Worm (Caenorhabditis elegans): ENCODE data around the gene F35H10.3.

F35H10.3 gene

ce11 chrIV:8355592-8355991, 29.8 kb downstream of the F35H10.3 start, which contains the start of the genes F17E9.2 and col-116:
Gene F17E9.2, plus strand, starts transcription at chrIV:8355892.
Gene col-116, plus strand, starts transcription at chrIV:8355906.
- TF ChIP-seq unc-62 (GFP tag; optimal IDR thresholded peaks at IDR 0.05), result no peak

DNA sequence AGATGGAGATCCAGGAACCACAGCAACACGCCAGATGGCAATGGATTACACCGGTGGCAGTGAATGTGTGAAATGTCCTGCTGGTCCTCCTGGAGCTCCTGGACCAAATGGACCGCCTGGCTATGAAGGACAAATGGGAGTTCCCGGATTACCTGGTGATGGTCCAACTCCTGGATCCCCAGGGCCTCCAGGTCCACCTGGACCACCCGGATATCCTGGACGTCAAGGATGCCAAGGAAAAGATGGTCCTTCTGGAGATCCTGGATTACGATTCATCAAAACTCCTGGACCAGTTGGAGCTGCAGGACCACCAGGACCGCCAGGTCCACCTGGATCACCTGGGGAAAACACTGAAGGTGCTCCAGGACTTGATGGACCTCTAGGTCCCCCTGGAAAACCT, 31.5 kb downstream of the F35H10.3 start:
- no peak for TF ChIP-seq unc-62 (GFP tag; optimal IDR thresholded peaks at IDR 0.05)

- no peak for TF ChIP-seq unc-62 (GFP tag; optimal IDR thresholded peaks at IDR 0.05)
These were observed 32.7 kb downstream of the F35H10.3 start, which contains the start of gene D2096.13 for ce11 chrIV:8358492-8358891. Gene D2096.13, minus strand, starts transcription at chrIV:8358592.

DNA sequence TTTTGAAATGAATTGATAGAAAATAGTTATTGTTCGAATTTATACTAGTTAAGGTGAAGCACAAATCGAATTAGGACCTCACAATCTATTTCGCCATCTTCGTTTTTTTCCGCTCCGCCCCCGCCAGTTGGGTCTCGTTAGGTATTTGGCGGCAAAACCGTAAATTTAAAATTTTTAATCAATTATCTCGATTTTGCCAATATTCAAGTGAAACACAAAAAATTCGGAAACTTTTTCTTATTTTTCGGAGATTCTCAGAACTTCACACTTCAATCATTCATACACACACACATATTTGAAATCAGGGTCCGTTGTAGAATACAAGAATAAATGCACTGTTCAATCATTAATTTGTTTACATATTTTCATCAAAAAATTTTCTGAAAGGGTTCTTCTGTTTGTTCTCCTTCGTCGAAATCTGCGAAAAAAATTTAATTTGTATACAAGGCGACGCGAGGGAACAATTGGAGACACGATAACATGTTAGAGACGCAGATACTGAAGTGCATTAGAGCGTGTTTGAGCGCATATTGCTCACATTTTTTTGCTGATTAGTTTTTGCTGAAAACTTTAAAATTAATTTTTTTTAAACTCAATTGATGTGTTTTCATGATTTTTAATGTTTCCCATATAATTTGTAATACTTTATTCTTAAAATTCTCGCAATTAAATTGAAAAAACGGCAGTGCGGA, 34.1 kb downstream of the F35H10.3 start, which contains the start of gene D2096.5:
Gene D2096.5, minus strand, starts transcription at position 51 of the 692 bp plus-strand sequence.
- TF ChIP-seq unc-62 (GFP tag; optimal IDR thresholded peaks at IDR 0.05), result no peak

ce11 chrIV:8360817-8361216, 35.0 kb downstream of the F35H10.3 start, which contains the start of gene sqv-1:
Gene sqv-1, plus strand, starts transcription at chrIV:8361117.
- TF ChIP-seq unc-62 (GFP tag; optimal IDR thresholded peaks at IDR 0.05), result no peak

- TF ChIP-seq unc-62 (GFP tag; optimal IDR thresholded peaks at IDR 0.05), result no peak
These were observed 37.4 kb downstream of the F35H10.3 start, which contains the start of gene D2096.12 for ce11 chrIV:8363163-8363562. Gene D2096.12, plus strand, starts transcription at chrIV:8363463.

ce11 chrIV:8366295-8366694, 40.5 kb downstream of the F35H10.3 start, which contains the start of gene aagr-1:
Gene aagr-1, plus strand, starts transcription at chrIV:8366521.
- TF ChIP-seq unc-62 (GFP tag; optimal IDR thresholded peaks at IDR 0.05), result no peak

DNA sequence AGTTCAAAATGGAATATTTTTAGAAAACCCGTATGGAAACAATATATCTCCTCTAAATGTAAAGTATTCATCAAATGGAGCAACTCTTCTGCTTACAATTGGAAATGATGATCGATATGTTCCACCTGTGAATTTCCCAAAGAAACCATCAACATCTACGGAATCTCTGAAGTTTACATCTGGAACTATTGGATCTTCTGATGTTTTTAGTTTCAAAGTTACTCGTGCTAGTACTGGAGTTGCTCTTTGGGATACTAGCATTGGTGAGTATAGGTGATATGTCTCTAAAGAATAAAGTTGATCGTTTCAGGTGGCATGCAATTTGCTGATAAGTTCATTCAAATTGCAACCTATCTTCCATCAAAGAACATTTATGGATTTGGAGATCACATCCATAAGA, 42.1 kb downstream of the F35H10.3 start:
- no peak for TF ChIP-seq unc-62 (GFP tag; optimal IDR thresholded peaks at IDR 0.05)

DNA sequence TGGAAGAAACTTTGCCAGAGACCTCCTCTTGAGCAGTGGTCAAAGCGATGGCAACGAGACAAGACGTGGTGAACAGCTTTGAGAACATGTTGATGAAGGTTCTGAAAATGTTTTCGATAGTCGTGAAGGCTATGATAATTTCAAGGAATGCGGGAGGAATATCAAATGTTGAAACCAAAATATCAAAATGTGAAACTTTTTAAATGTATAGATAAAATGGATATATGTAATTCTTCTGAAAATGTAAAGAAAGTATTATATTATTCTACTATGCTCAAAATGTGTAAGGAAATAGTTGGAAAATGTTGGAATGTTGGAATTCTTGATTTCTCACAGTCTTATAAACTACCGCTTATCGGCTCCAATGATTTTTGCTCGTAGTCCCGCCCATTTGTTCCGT, 43.4 kb downstream of the F35H10.3 start, which contains the start of gene D2096.6:
Gene D2096.6, minus strand, starts transcription at position 101 of the 400 bp plus-strand sequence.
- no peak for TF ChIP-seq unc-62 (GFP tag; optimal IDR thresholded peaks at IDR 0.05)

DNA sequence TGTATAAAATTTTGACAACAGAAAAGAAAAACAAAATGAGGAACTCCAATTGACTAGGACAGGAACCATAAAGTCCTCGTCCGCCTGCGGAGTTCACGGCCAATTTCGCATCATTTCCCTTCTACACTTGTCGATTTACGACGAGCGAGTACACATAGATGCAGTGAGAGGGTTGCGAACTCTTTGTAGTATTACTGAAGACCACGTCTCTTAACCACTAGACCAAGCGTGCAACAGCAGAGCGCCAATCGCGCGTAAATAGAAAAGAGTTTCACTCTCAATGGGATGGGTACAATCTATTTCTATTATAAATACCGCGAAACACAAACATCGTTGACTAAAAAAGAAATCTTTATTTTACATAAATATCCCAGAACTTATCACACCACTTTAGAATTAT, 49.6 kb downstream of the F35H10.3 start:
- TF ChIP-seq unc-62 (GFP tag; optimal IDR thresholded peaks at IDR 0.05), result no peak

Data from whole organism, dauer.